2 worm cellular contexts compared by ENCODE assay signal in genomic region chrII:9633956-9634560, ce11.
TF ChIP-seq lines count a peak whose summit lies in the region.

No protein-coding gene starts in this region.

TF ChIP-seq in whole organism, L4 larva, 104 proteins besides CTCF, POLR2A, EP300 and RAD21:
- TF ChIP-seq set-16 (GFP tag; IDR thresholded peaks at IDR 0.05; lab: Robert Waterston, UW) (peak; percentile 80), egl-43 (GFP tag; IDR thresholded peaks at IDR 0.05; lab: Robert Waterston, UW) (peak; percentile 52; the same call in 1 of the 2 replicates)
TF ChIP-seq in whole organism, L4 larva: peak in this region for 2; not testable (repeated sequence) for 102.

TF ChIP-seq in whole organism, young adult, 124 proteins besides CTCF, POLR2A, EP300 and RAD21:
- TF ChIP-seq egrh-3 (GFP tag; IDR thresholded peaks at IDR 0.05; lab: Robert Waterston, UW) (peak; percentile 14; the same call in 1 of the 2 replicates), dox-1 (GFP tag; IDR thresholded peaks at IDR 0.05; lab: Robert Waterston, UW) (peak; percentile 33; the same call in 1 of the 2 replicates), madf-6 (GFP tag; IDR thresholded peaks at IDR 0.05; lab: Robert Waterston, UW) (peak; percentile 28), aptf-3 (GFP tag; IDR thresholded peaks at IDR 0.05; lab: Robert Waterston, UW) (0 out of 2 replicates have a peak, but pooled peaks have one; percentile 22), madf-3 (GFP tag; IDR thresholded peaks at IDR 0.05; lab: Robert Waterston, UW) (peak; percentile 70; the same call in 1 of the 2 replicates), hsf-1 (GFP tag; IDR thresholded peaks at IDR 0.05; lab: Robert Waterston, UW) (peak; percentile 95), D2030.7 (GFP tag; IDR thresholded peaks at IDR 0.05; lab: Robert Waterston, UW) (peak; percentile 21; the same call in 1 of the 2 replicates), F33H1.4 (GFP tag; IDR thresholded peaks at IDR 0.05; lab: Robert Waterston, UW) (peak; percentile 60)
